Worm (Caenorhabditis elegans) whole organism, early embryonic: ENCODE measurements around the gene bed-3.

Experiments used
- ama-1 ChIP-seq: fragments of 150-350 bp; optimal IDR thresholded peaks from 2 replicates; lab custom pipeline; 2014
- ceh-36 ChIP-seq: sonication (generic microtip); optimal IDR thresholded peaks from 2 replicates; lab custom pipeline; 2016; ENCODE audit warnings: missing genetic modification characterization, inconsistent platforms, missing compliant biosample characterization
- flt-1 ChIP-seq: fragments of 200-800 bp; sonication (Bioruptor generic); IDR thresholded peaks from 2 replicates; pipeline ENCODE4 v1.3.6; 2022; ENCODE audit warnings: missing genetic modification characterization, missing compliant biosample characterization
- hmbx-1 ChIP-seq: sonication (generic microtip); optimal IDR thresholded peaks from 2 replicates; lab custom pipeline; 2016; ENCODE audit warnings: mild to moderate bottlenecking, missing genetic modification characterization, missing compliant biosample characterization
- hmg-4 ChIP-seq: fragments of 200-800 bp; sonication (Bioruptor generic); optimal IDR thresholded peaks from 2 replicates; lab custom pipeline; 2018; ENCODE audit warnings: mild to moderate bottlenecking, missing genetic modification characterization, missing compliant biosample characterization
- hnd-1 ChIP-seq: sonication (generic microtip); optimal IDR thresholded peaks from 2 replicates; lab custom pipeline; 2016; ENCODE audit warnings: missing genetic modification characterization, missing compliant biosample characterization
- pes-1 ChIP-seq: fragments of 200-800 bp; sonication (Bioruptor generic); IDR thresholded peaks from 2 replicates; pipeline ENCODE4 v1.3.6; 2022; ENCODE audit warnings: missing genetic modification reagents, missing genetic modification characterization, missing compliant biosample characterization
- scrt-1 ChIP-seq: fragments of 200-800 bp; sonication (Bioruptor generic); IDR thresholded peaks from 2 replicates; pipeline ENCODE4 v1.3.6; 2022; ENCODE audit warnings: missing genetic modification characterization, missing compliant biosample characterization
- sea-1 ChIP-seq: fragments of 200-800 bp; sonication (Bioruptor generic); conservative IDR thresholded peaks from 2 replicates; pipeline ENCODE4 v1.3.6; 2022; ENCODE audit warnings: missing genetic modification characterization, missing compliant biosample characterization
- tbx-37 ChIP-seq: fragments of 200-800 bp; sonication (Bioruptor generic); conservative IDR thresholded peaks from 2 replicates; pipeline ENCODE4 v1.3.6; 2022; ENCODE audit warnings: missing genetic modification reagents, missing genetic modification characterization, missing compliant biosample characterization

DNA sequence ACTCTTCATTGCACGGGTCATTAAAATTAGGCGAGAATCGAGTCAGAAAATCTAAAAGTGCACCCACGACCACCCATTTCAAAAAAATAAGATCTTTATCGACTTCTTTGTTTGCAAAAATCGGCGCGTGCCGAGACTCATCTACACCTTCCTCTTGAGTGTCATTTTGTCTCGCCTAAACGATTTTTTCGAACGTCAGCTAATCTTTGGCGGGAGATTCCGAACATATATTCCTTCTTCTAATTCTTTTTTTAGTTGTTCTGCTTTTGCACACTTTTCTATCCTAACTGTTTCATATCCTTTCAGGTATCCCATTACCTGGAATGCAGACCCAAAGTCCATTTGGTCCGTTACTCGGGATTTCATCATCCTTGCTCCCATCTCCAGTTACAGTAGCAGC, at the start of gene bed-3:
- TF ChIP-seq scrt-1 (GFP tag; lab: Robert Waterston, UW), result no peak
- TF ChIP-seq hmbx-1 (tag; lab: Kevin White, UChicago), result no peak
- TF ChIP-seq ama-1 (lab: Kevin White, UChicago), result no peak
- no peak for TF ChIP-seq ceh-36 (tag; lab: Kevin White, UChicago)
- TF ChIP-seq tbx-37, result no peak
- no peak for TF ChIP-seq hmg-4
- no peak for TF ChIP-seq sea-1 (GFP tag; lab: Robert Waterston, UW)
- no peak for TF ChIP-seq flt-1 (GFP tag; lab: Robert Waterston, UW)
- no peak for TF ChIP-seq hnd-1 (tag; lab: Kevin White, UChicago)
- no peak for TF ChIP-seq pes-1 (GFP tag; lab: Robert Waterston, UW)
